Worm (Caenorhabditis elegans): ENCODE results near the gene C44C10.12.
A peak's percentile ranks its signal among the peaks of the same experiment; 100 is the strongest.

Gene C44C10.12

DNA sequence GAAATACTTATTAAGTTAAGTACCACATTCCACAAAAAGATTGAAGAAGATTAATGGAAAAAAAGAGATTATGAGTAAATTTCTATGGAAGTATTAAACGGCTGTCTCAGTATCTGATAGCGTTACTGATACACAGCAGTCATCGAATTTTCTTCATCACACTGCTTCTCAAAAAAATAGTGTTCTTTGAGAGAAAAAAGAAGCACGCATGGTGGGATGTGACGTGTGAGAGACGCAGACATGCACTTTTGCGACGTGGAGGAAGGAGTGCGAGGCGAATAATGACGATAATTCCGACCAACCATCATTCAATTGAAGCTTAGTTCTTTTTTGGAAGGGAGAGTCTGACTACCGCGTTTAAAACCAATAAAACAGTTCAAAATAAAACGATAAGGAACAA, 13.4 kb downstream of the C44C10.12 start, which contains the start of gene C44C10.11:
Gene C44C10.11, minus strand, starts transcription at position 115 of the 400 bp plus-strand sequence.
- TF ChIP-seq elt-1 (tag; optimal IDR thresholded peaks at IDR 0.05) (no peak), lin-39 (tag; optimal IDR thresholded peaks at IDR 0.05) (peak; percentile 39), nhr-25 (tag; optimal IDR thresholded peaks at IDR 0.05) (peak; percentile 49), elt-2 (tag; optimal IDR thresholded peaks at IDR 0.05) (peak; percentile 81), ztf-4 (tag; optimal IDR thresholded peaks at IDR 0.05) (no peak), mdl-1 (tag; optimal IDR thresholded peaks at IDR 0.05) (no peak), nhr-23 (tag; optimal IDR thresholded peaks at IDR 0.05) (peak; percentile 33), ztf-11 (tag; optimal IDR thresholded peaks at IDR 0.05) (no peak), R02D3.7 (tag; optimal IDR thresholded peaks at IDR 0.05) (no peak), egl-27 (tag; optimal IDR thresholded peaks at IDR 0.05) (peak; percentile 17), hmg-11 (tag; optimal IDR thresholded peaks at IDR 0.05) (peak; percentile 15), sea-2 (GFP tag; optimal IDR thresholded peaks at IDR 0.05) (no peak), lin-15B (tag; optimal IDR thresholded peaks at IDR 0.05) (no peak), pqm-1 (tag; optimal IDR thresholded peaks at IDR 0.05) (peak; percentile 87), snpc-4 (tag; optimal IDR thresholded peaks at IDR 0.05) (no peak), ceh-28 (tag; optimal IDR thresholded peaks at IDR 0.05) (no peak), ceh-9 (tag; optimal IDR thresholded peaks at IDR 0.05) (no peak), nfya-1 (tag; optimal IDR thresholded peaks at IDR 0.05; ENCODE audit: insufficient read depth) (peak; percentile 65), jun-1 (tag; optimal IDR thresholded peaks at IDR 0.05) (peak; percentile 58)

DNA sequence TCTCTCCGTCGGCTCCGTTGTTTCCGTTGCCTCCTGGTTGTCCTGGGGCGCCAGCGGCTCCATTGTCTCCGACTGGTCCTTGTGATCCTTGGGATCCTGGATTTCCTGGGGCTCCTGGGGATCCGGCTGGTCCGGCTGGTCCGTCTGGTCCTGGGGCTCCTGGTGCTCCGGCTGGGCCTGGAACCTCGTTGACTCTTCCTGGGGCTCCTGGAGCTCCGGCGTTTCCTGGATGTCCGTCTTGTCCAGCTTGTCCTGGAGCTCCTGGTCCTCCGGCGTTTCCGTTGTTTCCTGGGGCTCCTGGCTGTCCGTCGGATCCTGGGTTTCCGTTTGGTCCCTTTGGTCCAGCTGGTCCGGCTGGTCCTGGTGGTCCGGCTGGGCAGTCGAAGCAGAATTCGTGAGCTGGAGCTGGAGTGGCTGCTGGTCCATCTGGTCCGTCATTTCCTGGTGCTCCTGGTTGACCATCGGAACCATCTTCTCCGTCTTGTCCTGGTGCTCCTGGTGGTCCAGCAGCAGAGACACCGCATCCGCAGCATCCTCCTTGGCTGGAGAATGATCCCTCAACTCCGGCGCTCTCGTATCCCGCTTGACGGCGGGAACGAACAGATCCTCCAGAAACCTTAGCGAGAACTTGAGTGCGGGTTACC, 14.8 kb downstream of the C44C10.12 start:
- TF ChIP-seq snpc-4 (tag; optimal IDR thresholded peaks at IDR 0.05) (no peak), nhr-76 (tag; optimal IDR thresholded peaks at IDR 0.05) (no peak), unc-39 (tag; optimal IDR thresholded peaks at IDR 0.05) (no peak), ZK546.5 (tag; optimal IDR thresholded peaks at IDR 0.05) (no peak), pqm-1 (tag; optimal IDR thresholded peaks at IDR 0.05) (no peak), nhr-67 (tag; optimal IDR thresholded peaks at IDR 0.05) (no peak), ceh-16 (tag; optimal IDR thresholded peaks at IDR 0.05) (no peak), lin-15B (tag; optimal IDR thresholded peaks at IDR 0.05) (no peak), mml-1 (tag; optimal IDR thresholded peaks at IDR 0.05) (no peak), egl-27 (tag; optimal IDR thresholded peaks at IDR 0.05) (no peak), daf-12 (tag; optimal IDR thresholded peaks at IDR 0.05) (no peak)

DNA sequence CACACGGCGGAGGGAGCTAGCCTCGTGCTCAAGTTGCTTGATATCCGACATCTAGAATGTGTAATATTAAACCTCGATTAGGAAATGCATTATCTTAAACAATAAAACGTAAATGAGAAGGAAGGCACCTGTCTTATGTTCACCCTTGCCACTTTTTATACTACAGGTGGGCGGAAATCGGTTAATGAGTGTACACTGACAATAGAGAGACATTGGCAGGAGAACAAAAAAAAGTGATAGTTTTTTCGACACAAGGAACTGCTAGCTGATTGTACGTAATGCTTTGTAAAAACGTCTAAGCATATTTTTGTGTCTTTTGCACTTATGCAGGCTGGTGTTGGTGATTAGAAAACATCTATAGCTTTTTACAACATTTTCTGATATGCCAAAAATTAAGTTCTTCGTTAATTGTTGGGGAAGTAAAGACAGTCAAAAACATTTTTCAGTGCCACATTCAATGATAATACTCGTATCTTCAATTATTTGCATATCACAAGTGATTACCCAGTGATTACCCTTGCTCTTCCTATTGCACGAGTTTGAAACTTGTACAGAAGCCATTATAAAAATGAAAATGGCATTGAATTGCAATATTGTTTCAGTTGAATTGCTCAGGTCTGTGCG, 15.5 kb downstream of the C44C10.12 start, which contains the start of gene col-180:
Gene col-180, minus strand, starts transcription at position 51 of the 624 bp plus-strand sequence.
- TF ChIP-seq egl-5 (tag; optimal IDR thresholded peaks at IDR 0.05) = no peak
- TF ChIP-seq unc-39 (tag; optimal IDR thresholded peaks at IDR 0.05) = no peak
- TF ChIP-seq nfya-1 (tag; optimal IDR thresholded peaks at IDR 0.05; ENCODE audit: insufficient read depth) = no peak
- no peak for TF ChIP-seq jun-1 (tag; optimal IDR thresholded peaks at IDR 0.05)

DNA sequence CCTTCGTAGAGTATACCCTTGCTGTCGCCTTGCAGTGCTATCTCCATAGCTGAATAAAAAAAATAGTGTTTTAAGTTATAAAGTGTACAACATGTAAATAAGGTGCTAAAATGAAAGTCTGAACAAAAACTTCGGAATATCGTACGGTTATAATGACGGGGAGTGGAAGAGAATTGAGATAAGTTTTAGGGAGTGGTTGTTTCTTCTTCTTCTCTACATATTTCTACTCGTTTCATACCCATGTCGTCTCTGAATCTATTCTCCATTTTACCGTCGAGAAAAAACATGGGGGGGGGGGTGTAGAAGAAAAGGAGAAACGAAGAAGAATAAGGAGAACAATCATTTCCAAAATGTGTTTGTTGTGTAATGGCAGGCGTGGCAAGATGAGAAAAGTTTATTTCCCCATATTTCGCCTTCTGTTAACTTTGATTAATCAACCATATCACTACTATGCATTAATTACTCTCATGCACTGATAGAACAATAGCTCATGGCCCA, 19.7 kb downstream of the C44C10.12 start, which contains the start of gene C44C10.9:
Gene C44C10.9, minus strand, starts transcription at position 51 of the 498 bp plus-strand sequence.
- TF ChIP-seq nhr-43 (tag; optimal IDR thresholded peaks at IDR 0.05; ENCODE audit: poor library complexity, severe bottlenecking) = peak; percentile 4
- no peak for TF ChIP-seq tbx-2 (tag; optimal IDR thresholded peaks at IDR 0.05)
- TF ChIP-seq lsy-12 (tag; optimal IDR thresholded peaks at IDR 0.05) = no peak
- TF ChIP-seq R02D3.7 (tag; optimal IDR thresholded peaks at IDR 0.05) = no peak

DNA sequence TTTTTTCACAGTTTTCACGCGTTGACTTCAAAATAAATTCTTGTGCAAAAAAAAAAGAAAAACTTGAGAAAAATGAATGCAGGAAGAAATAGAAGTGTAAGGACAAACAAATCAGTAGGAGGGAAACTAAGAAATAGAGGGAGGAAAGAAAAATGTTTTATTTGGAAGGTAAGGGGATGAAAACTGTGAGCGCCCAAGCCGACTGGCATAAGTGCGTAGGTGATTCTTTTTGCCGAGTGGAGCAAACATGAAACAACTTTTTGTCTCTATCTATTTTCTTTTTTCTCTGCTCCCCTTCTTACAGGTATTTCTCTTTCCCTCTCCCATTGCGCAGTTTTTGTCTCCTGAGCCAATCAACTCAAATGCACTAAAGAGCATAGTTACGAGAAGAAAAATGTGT, 22.0 kb downstream of the C44C10.12 start:
- TF ChIP-seq egl-27 (tag; optimal IDR thresholded peaks at IDR 0.05) = no peak
- no peak for TF ChIP-seq unc-62 (GFP tag; optimal IDR thresholded peaks at IDR 0.05)
- peak; percentile 58 for TF ChIP-seq pha-4 (tag; optimal IDR thresholded peaks at IDR 0.05)
- no peak for TF ChIP-seq ama-1 (optimal IDR thresholded peaks at IDR 0.05)
- TF ChIP-seq fkh-2 (tag; optimal IDR thresholded peaks at IDR 0.05) = no peak

All from whole organism, L3 larva.